Fruit fly (Drosophila melanogaster) S2 (cell line): Measurements from ENCODE around the gene CG7879.

Source experiments
- CG8478 ChIP-seq: fragments of >200 bp; optimal IDR thresholded peaks from 2 replicates; lab custom pipeline; 2018
- CTCF ChIP-seq, 2 experiments: fragments of >200 bp; optimal IDR thresholded peaks; 2 replicates each; lab custom pipeline; 2018

The CG7879 gene

dm6 chr3L:1550914-1551313 is 17.5 kb downstream of the CG7879 start:
- TF ChIP-seq CTCF (optimal IDR thresholded peaks at IDR 0.05; lab: Kevin White, UChicago), result no peak
- no peak for TF ChIP-seq CG8478 (lab: Kevin White, UChicago)

dm6 chr3L:1549634-1550071 is 18.8 kb downstream of the CG7879 start:
- TF ChIP-seq CG8478 (lab: Kevin White, UChicago) (no peak), CTCF (optimal IDR thresholded peaks at IDR 0.05; lab: Kevin White, UChicago) (no peak)

DNA sequence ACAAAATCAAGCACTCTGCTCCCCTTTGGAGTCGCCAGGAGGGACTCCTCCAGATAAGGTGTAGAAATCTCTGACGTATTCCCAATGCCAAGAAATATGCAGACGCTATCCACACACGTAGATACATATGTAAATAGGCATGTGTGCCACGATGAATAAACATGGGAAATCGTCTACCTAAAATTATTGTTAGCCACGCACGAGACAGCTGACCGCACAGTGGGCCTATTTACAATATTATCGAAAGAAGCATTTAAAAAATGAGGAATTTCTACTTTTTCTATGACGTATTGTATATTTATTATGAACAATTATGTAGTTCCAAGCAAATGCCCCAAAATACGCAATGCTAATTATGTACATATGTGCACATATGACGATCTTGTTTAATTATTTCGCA is 19.3 kb downstream of the CG7879 start:
- no peak for TF ChIP-seq CTCF (optimal IDR thresholded peaks at IDR 0.05; lab: Kevin White, UChicago)
- TF ChIP-seq CG8478 (lab: Kevin White, UChicago), result no peak

DNA sequence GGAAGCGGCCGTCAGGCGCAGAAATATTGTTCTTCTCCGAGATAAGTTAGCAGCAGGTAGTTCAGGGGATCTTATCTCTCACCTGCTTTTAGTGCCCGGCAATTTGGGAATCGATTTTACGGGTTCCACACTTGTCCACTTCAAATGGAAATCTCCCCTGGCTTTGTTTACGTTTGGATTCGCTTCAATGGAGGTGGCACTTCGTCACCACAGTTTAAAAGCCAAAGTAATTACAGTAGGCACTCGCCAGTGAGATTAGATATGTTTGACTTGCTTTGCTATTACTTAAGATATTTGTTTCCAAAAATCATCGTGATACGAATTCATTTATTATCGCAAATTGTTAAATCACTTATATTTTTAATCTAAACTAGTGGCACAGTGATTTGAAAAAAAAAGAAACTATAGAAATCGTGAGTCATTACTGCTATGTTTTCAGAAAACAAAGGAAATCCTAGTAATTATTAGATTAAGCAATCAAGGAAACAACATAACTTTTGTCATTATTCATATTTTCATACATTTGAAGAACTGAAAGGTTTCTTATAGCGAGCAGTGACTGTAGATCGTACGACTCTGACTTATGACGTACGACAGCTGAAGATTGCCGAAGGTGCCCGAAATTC is 19.9 kb downstream of the CG7879 start:
- no peak for TF ChIP-seq CG8478 (lab: Kevin White, UChicago)
- TF ChIP-seq CTCF (optimal IDR thresholded peaks at IDR 0.05; lab: Kevin White, UChicago), result no peak

dm6 chr3L:1547117-1547507 is 21.3 kb downstream of the CG7879 start:
- TF ChIP-seq CTCF (optimal IDR thresholded peaks at IDR 0.05; lab: Kevin White, UChicago) (no peak), CG8478 (lab: Kevin White, UChicago) (no peak)

dm6 chr3L:1546349-1547116 is 21.9 kb downstream of the CG7879 start:
- TF ChIP-seq CG8478 (lab: Kevin White, UChicago) (no peak), CTCF (optimal IDR thresholded peaks at IDR 0.05; lab: Kevin White, UChicago) (no peak)

DNA sequence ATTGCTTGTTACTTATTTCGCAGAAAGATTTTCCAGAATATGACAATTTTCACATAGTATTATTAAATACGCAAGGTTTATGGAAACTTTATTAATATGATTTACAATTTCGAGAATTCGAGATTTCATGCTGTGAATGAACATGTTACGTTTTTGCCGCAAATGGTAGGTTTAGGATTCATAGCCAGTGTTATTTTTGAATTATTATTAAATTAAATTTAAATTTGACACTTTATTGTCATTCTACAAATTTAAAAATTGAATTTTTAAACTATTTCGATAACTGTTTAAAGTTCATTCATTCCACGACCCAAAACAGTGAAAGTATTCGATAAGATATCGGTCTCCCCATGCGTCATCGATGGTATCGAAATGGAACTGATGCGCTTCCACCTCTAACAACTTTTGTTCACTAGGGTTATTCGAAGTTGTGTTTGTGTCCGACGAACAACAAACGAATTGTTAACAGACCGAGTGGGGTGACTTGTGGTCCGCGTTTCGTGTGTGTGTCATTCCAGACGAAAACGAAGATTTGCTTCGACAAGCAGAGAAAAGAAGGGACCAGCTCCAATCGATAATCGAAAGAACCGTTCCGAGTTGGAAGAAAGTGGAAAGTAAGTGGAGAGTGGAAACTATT is 22.6 kb downstream of the CG7879 start, which contains the start of the genes CG32313 and Pcyt1:
Gene CG32313 (minus strand): TSS at position 51 of the 637 bp plus-strand sequence.
Gene Pcyt1 (plus strand): TSS at position 400 of the 637 bp plus-strand sequence.
- TF ChIP-seq CTCF (optimal IDR thresholded peaks at IDR 0.05; lab: Kevin White, UChicago) (peak in 1 of 2 experiments; percentile 35), CG8478 (lab: Kevin White, UChicago) (no peak)

dm6 chr3L:1538314-1538854 is 30.0 kb downstream of the CG7879 start:
- TF ChIP-seq CG8478 (lab: Kevin White, UChicago), result no peak

- TF ChIP-seq CG8478 (lab: Kevin White, UChicago) (no peak), CTCF (optimal IDR thresholded peaks at IDR 0.05; lab: Kevin White, UChicago) (no peak)
Observed at dm6 chr3L:1537353-1537752, 31.1 kb downstream of the CG7879 start.

dm6 chr3L:1536487-1537337 is 31.7 kb downstream of the CG7879 start, which contains the start of the genes CG12091 and pns:
Gene CG12091 (minus strand): TSS chr3L:1536835.
Gene pns (plus strand): TSS chr3L:1537137.
- TF ChIP-seq CG8478 (lab: Kevin White, UChicago) (no peak), CTCF (optimal IDR thresholded peaks at IDR 0.05; lab: Kevin White, UChicago) (no peak)

dm6 chr3L:1533699-1534431 is 34.5 kb downstream of the CG7879 start, which contains the start of gene Iml1:
Gene Iml1 (minus strand): TSS chr3L:1534034.
- TF ChIP-seq CG8478 (lab: Kevin White, UChicago) (no peak), CTCF (optimal IDR thresholded peaks at IDR 0.05; lab: Kevin White, UChicago) (no peak)

DNA sequence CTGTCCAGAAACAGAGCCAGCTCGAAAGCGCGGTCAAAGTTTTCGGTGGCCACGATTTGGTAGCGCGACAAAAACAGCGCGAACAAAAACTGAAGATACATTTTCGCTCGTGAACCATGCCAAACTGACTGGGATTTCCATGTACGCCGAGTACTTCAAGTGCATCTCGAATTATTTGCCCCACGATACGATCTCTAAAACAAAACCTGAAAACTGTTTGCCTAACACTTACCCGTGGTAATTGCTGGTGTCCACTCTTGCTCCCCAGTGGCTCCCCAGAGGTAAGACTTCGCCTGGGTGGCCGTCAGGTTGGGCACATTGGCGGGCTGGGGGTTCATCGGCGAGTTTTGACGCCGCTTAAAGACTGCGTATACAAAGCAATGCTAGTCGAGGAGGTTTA is 37.2 kb downstream of the CG7879 start, which contains the start of gene Ir62a:
Gene Ir62a (minus strand): TSS at position 101 of the 400 bp plus-strand sequence.
- TF ChIP-seq CTCF (optimal IDR thresholded peaks at IDR 0.05; lab: Kevin White, UChicago) (no peak), CG8478 (lab: Kevin White, UChicago) (no peak)
